Comparison of ENCODE assay signal across 5 worm cellular contexts in the genomic region with DNA sequence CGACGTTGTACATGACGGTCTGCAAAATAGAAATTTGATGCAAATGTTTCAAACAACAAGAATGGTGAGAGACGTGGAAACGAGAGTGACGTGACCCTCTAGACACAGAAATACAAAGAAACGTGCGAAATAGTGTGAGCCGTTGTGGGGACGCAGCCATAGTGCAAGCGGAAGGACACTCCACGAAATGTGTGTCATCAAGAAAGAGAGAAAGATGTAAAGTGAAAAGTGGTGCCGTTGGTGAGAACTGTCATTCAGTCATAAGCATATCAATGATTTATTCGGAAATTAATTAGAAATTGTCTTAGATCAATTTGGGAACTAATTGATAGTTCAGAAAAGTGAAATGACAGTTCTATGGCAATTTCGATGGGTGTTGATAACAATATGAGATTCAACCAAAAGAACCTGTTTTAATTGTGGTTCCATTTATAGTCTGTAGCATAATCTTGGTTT.
TF ChIP-seq lines count a peak whose summit lies in the region.

Gene C29F7.3, minus strand, starts transcription at position 51 of the 456 bp plus-strand sequence.

TF ChIP-seq in whole organism, L1 larva, 84 proteins besides CTCF, POLR2A, EP300 and RAD21 (continues in another document):
- TF ChIP-seq nhr-12 (tag; optimal IDR thresholded peaks at IDR 0.05; lab: Kevin White, UChicago) (no peak), nhr-20 (tag; optimal IDR thresholded peaks at IDR 0.05; lab: Kevin White, UChicago) (peak; percentile 21), fkh-8 (tag; optimal IDR thresholded peaks at IDR 0.05; lab: Kevin White, UChicago) (no peak), lin-35 (GFP tag; optimal IDR thresholded peaks at IDR 0.05; lab: Kevin White, UChicago) (peak in 1 of 2 experiments; percentile 17), elt-2 (tag; optimal IDR thresholded peaks at IDR 0.05; lab: Kevin White, UChicago) (no peak), alr-1 (tag; optimal IDR thresholded peaks at IDR 0.05; lab: Kevin White, UChicago; ENCODE audit: borderline replicate concordance) (no peak), C16A3.4 (tag; optimal IDR thresholded peaks at IDR 0.05; lab: Kevin White, UChicago) (no peak), tlp-1 (tag; optimal IDR thresholded peaks at IDR 0.05; lab: Kevin White, UChicago) (no peak), unc-30 (tag; optimal IDR thresholded peaks at IDR 0.05; lab: Kevin White, UChicago) (no peak), Y116A8C.19 (tag; optimal IDR thresholded peaks at IDR 0.05; lab: Kevin White, UChicago; ENCODE audit: borderline replicate concordance) (no peak), unc-62 (GFP tag; optimal IDR thresholded peaks at IDR 0.05; lab: Kevin White, UChicago) (no peak), egl-13 (tag; optimal IDR thresholded peaks at IDR 0.05; lab: Kevin White, UChicago) (no peak), xbp-1 (tag; optimal IDR thresholded peaks at IDR 0.05; lab: Kevin White, UChicago) (no peak), ets-5 (GFP tag; IDR thresholded peaks at IDR 0.05; lab: Robert Waterston, UW) (no peak), ceh-8 (GFP tag; optimal IDR thresholded peaks at IDR 0.05; lab: Kevin White, UChicago) (no peak), C34B4.2 (tag; optimal IDR thresholded peaks at IDR 0.05; lab: Kevin White, UChicago) (no peak), swsn-7 (tag; optimal IDR thresholded peaks at IDR 0.05; lab: Kevin White, UChicago) (no peak)

TF ChIP-seq in whole organism, L3 larva, 47 proteins besides CTCF, POLR2A, EP300 and RAD21:
- TF ChIP-seq nhr-43 (tag; optimal IDR thresholded peaks at IDR 0.05; lab: Kevin White, UChicago; ENCODE audit: poor library complexity, severe bottlenecking) (peak; percentile 47), lin-39 (tag; optimal IDR thresholded peaks at IDR 0.05; lab: Kevin White, UChicago) (peak; percentile 26), unc-62 (GFP tag; optimal IDR thresholded peaks at IDR 0.05; lab: Kevin White, UChicago) (peak; percentile 1), nhr-23 (tag; optimal IDR thresholded peaks at IDR 0.05; lab: Kevin White, UChicago) (peak; percentile 9), ceh-82 (tag; optimal IDR thresholded peaks at IDR 0.05; lab: Kevin White, UChicago) (no peak), nfya-1 (tag; optimal IDR thresholded peaks at IDR 0.05; lab: Kevin White, UChicago; ENCODE audit: insufficient read depth) (peak; percentile 33), ZK546.5 (tag; optimal IDR thresholded peaks at IDR 0.05; lab: Kevin White, UChicago) (no peak), elt-3 (tag; optimal IDR thresholded peaks at IDR 0.05; lab: Kevin White, UChicago) (peak in 1 of 3 experiments; percentile 7), jun-1 (tag; optimal IDR thresholded peaks at IDR 0.05; lab: Kevin White, UChicago) (no peak), elt-2 (tag; optimal IDR thresholded peaks at IDR 0.05; lab: Kevin White, UChicago) (peak; percentile 43), nhr-12 (tag; optimal IDR thresholded peaks at IDR 0.05; lab: Kevin White, UChicago) (no peak), nhr-25 (tag; optimal IDR thresholded peaks at IDR 0.05; lab: Kevin White, UChicago) (peak; percentile 72), unc-39 (tag; optimal IDR thresholded peaks at IDR 0.05; lab: Kevin White, UChicago) (no peak)

TF ChIP-seq in whole organism, early embryonic, 17 proteins besides CTCF, POLR2A, EP300 and RAD21:
- peak; percentile 6 for TF ChIP-seq aly-1 (tag; optimal IDR thresholded peaks at IDR 0.05; lab: Kevin White, UChicago)
- TF ChIP-seq ceh-13 (GFP tag; optimal IDR thresholded peaks at IDR 0.05; lab: Kevin White, UChicago): no peak

TF ChIP-seq in whole organism, midembryonic, 9 proteins besides CTCF, POLR2A, EP300 and RAD21:
- TF ChIP-seq cog-1 (tag; optimal IDR thresholded peaks at IDR 0.05; lab: Kevin White, UChicago): peak; percentile 58
- TF ChIP-seq med-1 (GFP tag; optimal IDR thresholded peaks at IDR 0.05; lab: Kevin White, UChicago; ENCODE audit: insufficient read depth): no peak
TF ChIP-seq in whole organism, midembryonic: peak in this region for 1.

TF ChIP-seq in whole organism, young adult, 124 proteins besides CTCF, POLR2A, EP300 and RAD21:
- TF ChIP-seq Y95B8A.8 (GFP tag; IDR thresholded peaks at IDR 0.05; lab: Robert Waterston, UW) (no peak), F39B2.1 (GFP tag; IDR thresholded peaks at IDR 0.05; lab: Robert Waterston, UW) (no peak), egl-18 (GFP tag; IDR thresholded peaks at IDR 0.05; lab: Robert Waterston, UW) (no peak), dox-1 (GFP tag; IDR thresholded peaks at IDR 0.05; lab: Robert Waterston, UW) (peak; percentile 58; the same call in 1 of the 2 replicates), hmg-1.2 (GFP tag; IDR thresholded peaks at IDR 0.05; lab: Robert Waterston, UW) (peak; percentile 58; the same call in 1 of the 2 replicates), mcd-1 (GFP tag; IDR thresholded peaks at IDR 0.05; lab: Robert Waterston, UW) (no peak), atf-7 (tag; optimal IDR thresholded peaks at IDR 0.05; lab: Kevin White, UChicago) (peak; percentile 23), ets-4 (GFP tag; optimal IDR thresholded peaks at IDR 0.05; lab: Kevin White, UChicago) (peak; percentile 54), C06A6.2 (GFP tag; conservative IDR thresholded peaks at IDR 0.05; lab: Robert Waterston, UW) (no peak), ztf-22 (GFP tag; optimal IDR thresholded peaks at IDR 0.05; lab: Kevin White, UChicago) (peak; percentile 79), egl-44 (GFP tag; IDR thresholded peaks at IDR 0.05; lab: Robert Waterston, UW) (0 out of 2 replicates have a peak, but pooled peaks have one; percentile 12), nfya-2 (GFP tag; IDR thresholded peaks at IDR 0.05; lab: Robert Waterston, UW) (no peak), madf-10 (tag; optimal IDR thresholded peaks at IDR 0.05; lab: Kevin White, UChicago) (peak; percentile 49), lin-54 (GFP tag; optimal IDR thresholded peaks at IDR 0.05; lab: Kevin White, UChicago) (no peak), lin-40 (tag; optimal IDR thresholded peaks at IDR 0.05; lab: Kevin White, UChicago) (peak; percentile 78), nhr-80 (tag; optimal IDR thresholded peaks at IDR 0.05; lab: Kevin White, UChicago) (peak; percentile 95), chd-7 (tag; optimal IDR thresholded peaks at IDR 0.05; lab: Kevin White, UChicago) (no peak), let-607 (tag; optimal IDR thresholded peaks at IDR 0.05; lab: Kevin White, UChicago) (peak; percentile 84 to 92), ZK185.1 (tag; optimal IDR thresholded peaks at IDR 0.05; lab: Kevin White, UChicago; ENCODE audit: poor library complexity, severe bottlenecking) (peak; percentile 20), somi-1 (GFP tag; optimal IDR thresholded peaks at IDR 0.05; lab: Kevin White, UChicago) (peak; percentile 16), F23B12.7 (tag; optimal IDR thresholded peaks at IDR 0.05; lab: Kevin White, UChicago; ENCODE audit: insufficient read depth) (peak; percentile 15), unc-62 (GFP tag; optimal IDR thresholded peaks at IDR 0.05; lab: Kevin White, UChicago) (peak; percentile 46), tbp1 (GFP tag; optimal IDR thresholded peaks at IDR 0.05; lab: Kevin White, UChicago) (peak; percentile 7), F57C9.4 (tag; optimal IDR thresholded peaks at IDR 0.05; lab: Kevin White, UChicago) (no peak)
TF ChIP-seq in whole organism, young adult: peak in this region for 15.

Comparison
In these comparisons a context has a peak if more than half of its experiments do, and no peak if none do; other contexts are left out.
1. Of the 8 proteins assayed by ChIP-seq in both whole organism, young adult and whole organism, L1 larva: peak only in whole organism, young adult: unc-62; only in whole organism, L1 larva: none; in both: none; in neither: 5; mixed calls (peak in some experiments, not most) for 2.